Worm (Caenorhabditis elegans) whole organism, L4 larva: ENCODE measurements around the gene idh-1.

Experiments
- F37D6.2 ChIP-seq: sonication (generic microtip); optimal IDR thresholded peaks from 2 replicates; lab custom pipeline; 2016; ENCODE audit warnings: mild to moderate bottlenecking, missing genetic modification characterization, missing compliant biosample characterization
- F49E8.2 ChIP-seq: sonication (generic microtip); optimal IDR thresholded peaks from 2 replicates; lab custom pipeline; 2016; ENCODE audit warnings: missing compliant biosample characterization, mild to moderate bottlenecking, missing genetic modification characterization, borderline replicate concordance
- arid-1 ChIP-seq: fragments of 200-800 bp; sonication (Bioruptor generic); conservative IDR thresholded peaks from 2 replicates; pipeline ENCODE4 v1.3.6; 2022; ENCODE audit warnings: missing genetic modification reagents, missing genetic modification characterization, missing compliant biosample characterization
- cey-2 ChIP-seq: sonication (generic microtip); optimal IDR thresholded peaks from 3 replicates; lab custom pipeline; 2017; ENCODE audit warnings: missing genetic modification characterization, mild to moderate bottlenecking, missing compliant biosample characterization, antibody characterized with exemption, borderline replicate concordance; ENCODE audit not compliant: insufficient read depth
- egl-27 ChIP-seq: sonication (generic microtip); optimal IDR thresholded peaks from 3 replicates; lab custom pipeline; 2017; ENCODE audit warnings: missing biosample characterization, missing genetic modification reagents, missing genetic modification characterization
- nhr-76 ChIP-seq: fragments of 150-350 bp; optimal IDR thresholded peaks from 2 replicates; lab custom pipeline; 2014; ENCODE audit warnings: missing biosample characterization, missing genetic modification characterization

- TF ChIP-seq cey-2 (tag; lab: Kevin White, UChicago), result no peak
- peak; percentile 86 for TF ChIP-seq F49E8.2
- TF ChIP-seq nhr-76, result no peak
- peak; percentile 74 for TF ChIP-seq arid-1 (GFP tag; lab: Robert Waterston, UW)
- TF ChIP-seq F37D6.2 (tag; lab: Kevin White, UChicago), result peak; percentile 81
- no peak for TF ChIP-seq egl-27 (tag; lab: Kevin White, UChicago)
Observed at ce11 chrIV:9444417-9445026, 3.6 kb upstream of the idh-1 start.
